Fruit fly (Drosophila melanogaster): Measurements from ENCODE around the gene stai.

The stai gene

DNA sequence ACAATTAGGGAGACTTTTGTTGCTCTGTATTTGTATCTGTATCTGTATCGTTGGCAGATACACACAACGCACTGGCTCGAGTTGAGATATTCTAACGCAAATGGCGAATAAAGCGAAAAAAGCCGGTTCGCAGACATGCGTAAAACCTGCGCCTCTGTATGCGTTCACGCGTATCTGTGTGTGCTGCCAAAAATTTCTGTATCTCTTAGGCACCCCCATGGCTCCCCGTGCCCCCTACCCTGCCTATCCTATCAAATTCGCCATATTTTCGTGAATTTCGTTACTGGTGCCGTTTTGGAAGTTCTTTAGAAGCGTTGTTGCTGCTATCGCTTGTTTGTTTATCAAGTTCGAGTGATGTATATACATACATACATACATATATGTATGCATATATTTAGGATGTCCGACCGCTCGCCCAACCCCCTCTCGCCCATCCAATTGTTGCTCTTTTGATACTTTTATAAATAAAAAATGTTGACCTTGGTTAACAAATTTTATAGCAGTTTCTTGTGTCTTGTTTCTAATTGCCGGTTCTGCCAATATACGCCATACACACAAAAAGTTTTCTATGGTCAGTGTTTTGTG lies 14.4 kb upstream of the stai start (continued):
- TF ChIP-seq CG12769 (tag; optimal IDR thresholded peaks at IDR 0.05) = peak; percentile 36
- TF ChIP-seq CG18764 (GFP tag; optimal IDR thresholded peaks at IDR 0.05) = no peak
- no peak for TF ChIP-seq CG3847 (GFP tag; IDR thresholded peaks at IDR 0.05)
- TF ChIP-seq GATAe (GFP tag; conservative IDR thresholded peaks at IDR 0.05) = peak; percentile 48
- peak; percentile 93 for TF ChIP-seq abd-A (tag; optimal IDR thresholded peaks at IDR 0.05)
- TF ChIP-seq CG18599 (GFP tag; optimal IDR thresholded peaks at IDR 0.05) = peak; percentile 50
- peak; percentile 41 for TF ChIP-seq sug (tag; optimal IDR thresholded peaks at IDR 0.05)
- TF ChIP-seq CG34422 (GFP tag; IDR thresholded peaks at IDR 0.05) = peak; percentile 20; the same call in 1 of the 3 replicates
- no peak for TF ChIP-seq CG14667 (GFP tag; IDR thresholded peaks at IDR 0.05)
- TF ChIP-seq CG8290 (GFP tag; optimal IDR thresholded peaks at IDR 0.05) = no peak
- peak in 1 of 2 experiments; percentile 10 for TF ChIP-seq CG8290 (tag; optimal IDR thresholded peaks at IDR 0.05)
- TF ChIP-seq Mad (GFP tag; optimal IDR thresholded peaks at IDR 0.05) = no peak
- TF ChIP-seq Adf1 (GFP tag; IDR thresholded peaks at IDR 0.05) = peak; percentile 85
- peak; percentile 36; the same call in 1 of the 2 replicates for TF ChIP-seq Rfx (GFP tag; IDR thresholded peaks at IDR 0.05)
- TF ChIP-seq CG17361 (GFP tag; IDR thresholded peaks at IDR 0.05) = no peak
- TF ChIP-seq sd (tag; optimal IDR thresholded peaks at IDR 0.05) = peak; percentile 83
- peak; percentile 58 for TF ChIP-seq scrt (GFP tag; optimal IDR thresholded peaks at IDR 0.05)
- TF ChIP-seq btn (GFP tag; optimal IDR thresholded peaks at IDR 0.05) = no peak
- peak; percentile 42; the same call in 1 of the 2 replicates for TF ChIP-seq CG13287 (GFP tag; IDR thresholded peaks at IDR 0.05; ENCODE audit: partially characterized antibody)
- TF ChIP-seq exex (tag; optimal IDR thresholded peaks at IDR 0.05) = peak; percentile 42
- TF ChIP-seq mirr (GFP tag; optimal IDR thresholded peaks at IDR 0.05) = peak; percentile 68
- TF ChIP-seq CG11456 (GFP tag; IDR thresholded peaks at IDR 0.05) = no peak
- TF ChIP-seq Lpt (GFP tag; optimal IDR thresholded peaks at IDR 0.05) = no peak
- TF ChIP-seq mam (GFP tag; optimal IDR thresholded peaks at IDR 0.05) = no peak
- TF ChIP-seq chinmo (GFP tag; IDR thresholded peaks at IDR 0.05; ENCODE audit: partially characterized antibody) = peak; percentile 90; the same call in 3 of the 4 replicates
- TF ChIP-seq ci (GFP tag; IDR thresholded peaks at IDR 0.05) = no peak
- TF ChIP-seq caup (GFP tag; optimal IDR thresholded peaks at IDR 0.05; ENCODE audit: severe bottlenecking) = peak; percentile 23
- TF ChIP-seq CG13624 (GFP tag; optimal IDR thresholded peaks at IDR 0.05) = peak; percentile 20
- peak; percentile 90 for TF ChIP-seq CG10543 (GFP tag; optimal IDR thresholded peaks at IDR 0.05)
- TF ChIP-seq so (GFP tag; IDR thresholded peaks at IDR 0.05) = 0 out of 3 replicates have a peak, but pooled peaks have one; percentile 33
- peak; percentile 79 for TF ChIP-seq B-H2 (GFP tag; optimal IDR thresholded peaks at IDR 0.05)
- peak; percentile 80 for TF ChIP-seq crol (GFP tag; IDR thresholded peaks at IDR 0.05)
- no peak for TF ChIP-seq zfh2 (GFP tag; optimal IDR thresholded peaks at IDR 0.05)
- TF ChIP-seq nom (GFP tag; optimal IDR thresholded peaks at IDR 0.05) = no peak
- no peak for TF ChIP-seq Xrp1 (GFP tag; IDR thresholded peaks at IDR 0.05)
- peak; percentile 10 for TF ChIP-seq ftz-f1 (GFP tag; optimal IDR thresholded peaks at IDR 0.05)
- TF ChIP-seq cg (GFP tag; optimal IDR thresholded peaks at IDR 0.05) = peak; percentile 27
- TF ChIP-seq CG16779 (GFP tag; IDR thresholded peaks at IDR 0.05) = no peak
- 0 out of 2 replicates have a peak, but pooled peaks have one; percentile 9 for TF ChIP-seq cas (GFP tag; IDR thresholded peaks at IDR 0.05)
- TF ChIP-seq vvl (GFP tag; IDR thresholded peaks at IDR 0.05) = peak; percentile 36; the same call in 1 of the 2 replicates
- TF ChIP-seq CG11696 (GFP tag; IDR thresholded peaks at IDR 0.05) = no peak
- TF ChIP-seq chif (GFP tag; optimal IDR thresholded peaks at IDR 0.05) = no peak
- TF ChIP-seq ac (GFP tag; optimal IDR thresholded peaks at IDR 0.05) = no peak
- peak; percentile 59 for TF ChIP-seq Deaf1 (tag; optimal IDR thresholded peaks at IDR 0.05)
- TF ChIP-seq NFAT (GFP tag; IDR thresholded peaks at IDR 0.05) = peak; percentile 48; the same call in 1 of the 2 replicates
- peak; percentile 83 for TF ChIP-seq CG32767 (GFP tag; IDR thresholded peaks at IDR 0.05)
- peak; percentile 21 for TF ChIP-seq CG15514 (GFP tag; optimal IDR thresholded peaks at IDR 0.05)
- TF ChIP-seq cwo (GFP tag; optimal IDR thresholded peaks at IDR 0.05) = peak; percentile 60
- peak; percentile 59; the same call in 1 of the 2 replicates for TF ChIP-seq CG9932 (GFP tag; IDR thresholded peaks at IDR 0.05)
- TF ChIP-seq z (GFP tag; IDR thresholded peaks at IDR 0.05) = 0 out of 3 replicates have a peak, but pooled peaks have one; percentile 20

Measured in whole organism, embryonic.